Worm (Caenorhabditis elegans) whole organism, L4 larva: ENCODE results near the gene R05H5.4.

Source experiments
- aly-2 ChIP-seq: sonication (generic microtip); optimal IDR thresholded peaks from 2 replicates; lab custom pipeline; 2018; ENCODE audit warnings: missing biosample characterization, missing genetic modification characterization
- lin-1 ChIP-seq: fragments of 200-800 bp; sonication (Bioruptor generic); IDR thresholded peaks from 2 replicates; pipeline ENCODE4 v1.3.6; 2022; ENCODE audit warnings: missing genetic modification reagents, missing genetic modification characterization, missing compliant biosample characterization
- mxl-3 ChIP-seq: fragments of 200-800 bp; sonication (Bioruptor generic); optimal IDR thresholded peaks from 2 replicates; lab custom pipeline; 2018; ENCODE audit warnings: mild to moderate bottlenecking, missing genetic modification characterization, missing compliant biosample characterization
- nhr-102 ChIP-seq: sonication (generic microtip); optimal IDR thresholded peaks from 2 replicates; lab custom pipeline; 2016; ENCODE audit warnings: mild to moderate bottlenecking, missing genetic modification characterization, moderate library complexity, missing compliant biosample characterization
- nhr-11 ChIP-seq: fragments of 150-350 bp; optimal IDR thresholded peaks from 2 replicates; lab custom pipeline; 2014; ENCODE audit warnings: missing biosample characterization, missing genetic modification characterization
- nhr-76 ChIP-seq: fragments of 150-350 bp; optimal IDR thresholded peaks from 2 replicates; lab custom pipeline; 2014; ENCODE audit warnings: missing biosample characterization, missing genetic modification characterization
- pqm-1 ChIP-seq: sonication (generic microtip); optimal IDR thresholded peaks from 2 replicates; lab custom pipeline; 2017; ENCODE audit warnings: missing biosample characterization, missing genetic modification characterization
- snpc-4 ChIP-seq: fragments of 150-350 bp; optimal IDR thresholded peaks from 2 replicates; lab custom pipeline; 2014; ENCODE audit warnings: missing biosample characterization, missing genetic modification characterization

ce11 chrII:10164137-10164536, 35.7 kb downstream of the R05H5.4 start:
- TF ChIP-seq nhr-76 = no peak
- no peak for TF ChIP-seq pqm-1
- TF ChIP-seq aly-2 = no peak
- no peak for TF ChIP-seq mxl-3 (GFP tag; lab: Kevin White, UChicago)
- no peak for TF ChIP-seq nhr-102
- no peak for TF ChIP-seq nhr-11 (tag; lab: Kevin White, UChicago)
- TF ChIP-seq snpc-4 (tag; lab: Kevin White, UChicago) = no peak
- no peak for TF ChIP-seq lin-1
